Worm (Caenorhabditis elegans) whole organism, young adult: Measurements from ENCODE around the gene F19C6.4.

Source experiments
- B0019.2 ChIP-seq: fragments of 200-800 bp; sonication (Bioruptor generic); conservative IDR thresholded peaks from 2 replicates; pipeline ENCODE4 v1.3.6; 2022; ENCODE audit warnings: missing genetic modification reagents, missing genetic modification characterization, missing compliant biosample characterization
- B0035.1 ChIP-seq: sonication (generic microtip); optimal IDR thresholded peaks from 2 replicates; lab custom pipeline; 2016; ENCODE audit warnings: missing genetic modification characterization, mild to moderate bottlenecking, missing compliant biosample characterization, missing genotype, missing genetic modification reagents
- B0261.1 ChIP-seq: sonication (generic microtip); optimal IDR thresholded peaks from 2 replicates; lab custom pipeline; 2016; ENCODE audit warnings: mild to moderate bottlenecking, missing genetic modification characterization, moderate library complexity, missing compliant biosample characterization
- F33H1.4 ChIP-seq: fragments of 200-800 bp; sonication (Bioruptor generic); IDR thresholded peaks from 2 replicates; pipeline ENCODE4 v1.3.6; 2022; ENCODE audit warnings: missing genetic modification reagents, missing genetic modification characterization, missing compliant biosample characterization
- F37B4.10 ChIP-seq: fragments of 200-800 bp; sonication (Bioruptor generic); IDR thresholded peaks from 2 replicates; pipeline ENCODE4 v1.3.6; 2022; ENCODE audit warnings: missing genetic modification characterization, missing compliant biosample characterization
- F39B2.1 ChIP-seq: fragments of 200-800 bp; sonication (Bioruptor generic); IDR thresholded peaks from 2 replicates; pipeline ENCODE4 v1.3.6; 2022; ENCODE audit warnings: missing genetic modification reagents, missing genetic modification characterization, missing compliant biosample characterization
- F49E8.2 ChIP-seq: sonication (generic microtip); optimal IDR thresholded peaks from 3 replicates; lab custom pipeline; 2017; ENCODE audit warnings: missing genetic modification characterization, mild to moderate bottlenecking, missing compliant biosample characterization, antibody characterized with exemption, moderate library complexity; ENCODE audit not compliant: insufficient read depth
- K12H6.12 ChIP-seq: fragments of 200-800 bp; sonication (Bioruptor generic); optimal IDR thresholded peaks from 2 replicates; lab custom pipeline; 2018; ENCODE audit warnings: mild to moderate bottlenecking, missing genetic modification characterization, missing compliant biosample characterization
- cebp-1 ChIP-seq, 2 experiments: fragments of 200-800 bp in 1 of 2; sonication (Bioruptor generic) in 1 of 2; sonication (generic microtip) in 1 of 2; IDR thresholded peaks in 1 of 2; optimal IDR thresholded peaks in 1 of 2; 2 replicates each; pipeline versions ENCODE4 v1.3.6 to Lab custom; 2017 to 2022; ENCODE audit warnings: missing compliant biosample characterization in 2 of 2, missing genetic modification characterization in 2 of 2, mild to moderate bottlenecking in 1 of 2, missing genetic modification reagents in 1 of 2, moderate library complexity in 1 of 2
- ceh-27 ChIP-seq: fragments of 200-800 bp; sonication (Bioruptor generic); optimal IDR thresholded peaks from 2 replicates; lab custom pipeline; 2018; ENCODE audit warnings: mild to moderate bottlenecking, missing genetic modification characterization, moderate library complexity, missing compliant biosample characterization
- ceh-91 ChIP-seq: fragments of 200-800 bp; sonication (Bioruptor generic); IDR thresholded peaks from 2 replicates; pipeline ENCODE4 v1.3.6; 2022; ENCODE audit warnings: missing genetic modification reagents, missing genetic modification characterization, missing compliant biosample characterization
- die-1 ChIP-seq: sonication (generic microtip); optimal IDR thresholded peaks from 2 replicates; lab custom pipeline; 2016; ENCODE audit warnings: missing genotype, mild to moderate bottlenecking, missing genetic modification characterization, missing compliant biosample characterization
- efl-1 ChIP-seq: fragments of 150-350 bp; optimal IDR thresholded peaks from 2 replicates; lab custom pipeline; 2014; ENCODE audit warnings: missing biosample characterization, missing genetic modification reagents, missing genetic modification characterization
- egrh-3 ChIP-seq: fragments of 200-800 bp; sonication (Bioruptor generic); IDR thresholded peaks from 2 replicates; pipeline ENCODE4 v1.3.6; 2022; ENCODE audit warnings: missing genetic modification reagents, missing genetic modification characterization, missing compliant biosample characterization
- ets-4 ChIP-seq: fragments of 200-800 bp; sonication (Bioruptor generic); optimal IDR thresholded peaks from 2 replicates; lab custom pipeline; 2018; ENCODE audit warnings: mild to moderate bottlenecking, missing genetic modification characterization, missing compliant biosample characterization
- lag-1 ChIP-seq: fragments of 200-800 bp; sonication (Bioruptor generic); IDR thresholded peaks from 2 replicates; pipeline ENCODE4 v1.3.6; 2022; ENCODE audit warnings: missing genetic modification reagents, missing genetic modification characterization, missing compliant biosample characterization
- lir-1 ChIP-seq: fragments of 200-800 bp; sonication (Bioruptor generic); conservative IDR thresholded peaks from 2 replicates; pipeline ENCODE4 v1.3.6; 2022; ENCODE audit warnings: missing genetic modification reagents, missing genetic modification characterization, missing compliant biosample characterization
- lsl-1 ChIP-seq: fragments of 200-800 bp; sonication (Bioruptor generic); optimal IDR thresholded peaks from 2 replicates; lab custom pipeline; 2018; ENCODE audit warnings: mild to moderate bottlenecking, missing genetic modification characterization, moderate library complexity, missing compliant biosample characterization
- lsy-27 ChIP-seq: sonication (generic microtip); optimal IDR thresholded peaks from 2 replicates; lab custom pipeline; 2017; ENCODE audit warnings: missing genetic modification characterization, mild to moderate bottlenecking, missing compliant biosample characterization, antibody characterized with exemption, missing genotype, borderline replicate concordance; ENCODE audit not compliant: insufficient read depth
- madf-10 ChIP-seq: sonication (generic microtip); optimal IDR thresholded peaks from 2 replicates; lab custom pipeline; 2016; ENCODE audit warnings: mild to moderate bottlenecking, missing genetic modification characterization, missing compliant biosample characterization
- madf-3 ChIP-seq: fragments of 200-800 bp; sonication (Bioruptor generic); IDR thresholded peaks from 2 replicates; pipeline ENCODE4 v1.3.6; 2022; ENCODE audit warnings: missing genetic modification reagents, missing genetic modification characterization, missing compliant biosample characterization
- nfya-1 ChIP-seq: sonication (generic microtip); optimal IDR thresholded peaks from 2 replicates; lab custom pipeline; 2017; ENCODE audit warnings: antibody characterized with exemption, missing compliant biosample characterization, missing genetic modification characterization, borderline replicate concordance; ENCODE audit not compliant: insufficient read depth
- nhr-120 ChIP-seq: fragments of 200-800 bp; sonication (Bioruptor generic); IDR thresholded peaks from 2 replicates; pipeline ENCODE4 v1.3.6; 2022; ENCODE audit warnings: missing genetic modification characterization, missing compliant biosample characterization
- nhr-80 ChIP-seq: sonication (generic microtip); optimal IDR thresholded peaks from 2 replicates; lab custom pipeline; 2016; ENCODE audit warnings: missing genetic modification characterization, missing compliant biosample characterization
- pbrm-1 ChIP-seq: fragments of 200-800 bp; sonication (Bioruptor generic); IDR thresholded peaks from 2 replicates; pipeline ENCODE4 v1.3.6; 2022; ENCODE audit warnings: missing genetic modification reagents, missing genetic modification characterization, missing compliant biosample characterization
- snpc-4 ChIP-seq, 5 experiments: fragments of 150-350 bp in 1 of 5; sonication (generic microtip) in 4 of 5; optimal IDR thresholded peaks; 2 replicates each; lab custom pipeline; 2014 to 2018; ENCODE audit warnings: missing genetic modification characterization in 5 of 5, missing biosample characterization in 3 of 5, antibody characterized with exemption in 2 of 5, mild to moderate bottlenecking in 2 of 5, missing compliant biosample characterization in 2 of 5, missing genotype in 2 of 5, moderate library complexity in 2 of 5, missing genetic modification reagents in 1 of 5
- somi-1 ChIP-seq: fragments of 200-800 bp; sonication (Bioruptor generic); optimal IDR thresholded peaks from 2 replicates; lab custom pipeline; 2018; ENCODE audit warnings: mild to moderate bottlenecking, missing genetic modification characterization, missing compliant biosample characterization
- tbp1 ChIP-seq: fragments of 200-800 bp; sonication (Bioruptor generic); optimal IDR thresholded peaks from 2 replicates; lab custom pipeline; 2018; ENCODE audit warnings: mild to moderate bottlenecking, missing genetic modification characterization, missing compliant biosample characterization
- unc-62 ChIP-seq: fragments of 150-350 bp; optimal IDR thresholded peaks from 2 replicates; lab custom pipeline; 2014; ENCODE audit warnings: missing biosample characterization, missing genetic modification reagents, missing genetic modification characterization
- xnd-1 ChIP-seq: sonication (generic microtip); optimal IDR thresholded peaks from 2 replicates; lab custom pipeline; 2016; ENCODE audit warnings: missing genotype, missing genetic modification reagents, missing genetic modification characterization, missing compliant biosample characterization

Gene F19C6.4

DNA sequence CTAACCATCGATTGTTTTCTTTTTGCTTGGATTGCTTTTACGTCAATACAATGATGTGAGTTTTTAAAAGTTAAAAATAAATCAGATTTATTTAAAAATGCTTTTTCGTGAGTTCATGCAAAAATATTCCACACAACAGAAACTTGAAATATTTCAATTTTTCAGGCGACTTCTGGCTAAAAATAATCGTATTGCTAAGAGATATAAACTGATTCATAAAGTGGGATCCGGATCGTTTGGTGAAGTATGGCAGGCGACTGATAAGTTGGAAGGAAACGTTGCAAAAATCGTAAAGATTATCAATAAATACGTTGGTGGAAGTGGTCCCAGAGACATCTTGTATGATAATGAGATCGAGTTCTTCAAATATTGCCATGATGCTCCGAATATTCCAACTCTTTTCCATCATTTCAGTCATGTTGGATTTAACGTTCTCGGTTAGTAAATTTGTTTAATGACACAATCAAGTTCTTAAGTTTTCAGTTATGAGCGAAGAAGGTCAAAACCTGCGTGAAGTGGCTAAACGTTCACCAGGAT, 42.7 kb upstream of the F19C6.4 start, which contains the start of gene ZC373.3:
Gene ZC373.3 (plus strand): TSS at position 51 of the 537 bp plus-strand sequence.
- TF ChIP-seq somi-1 (no peak), nhr-120 (GFP tag; lab: Robert Waterston, UW) (no peak), cebp-1 (GFP tag; IDR thresholded peaks at IDR 0.05; lab: Robert Waterston, UW) (no peak), cebp-1 (tag; optimal IDR thresholded peaks at IDR 0.05; lab: Kevin White, UChicago) (no peak), lsl-1 (GFP tag; lab: Kevin White, UChicago) (no peak), lir-1 (GFP tag; lab: Robert Waterston, UW) (no peak), egrh-3 (GFP tag; lab: Robert Waterston, UW) (no peak), B0261.1 (no peak), nhr-80 (tag; lab: Kevin White, UChicago) (no peak), F49E8.2 (tag; lab: Kevin White, UChicago) (no peak), die-1 (no peak), K12H6.12 (no peak), ets-4 (GFP tag; lab: Kevin White, UChicago) (no peak), F37B4.10 (GFP tag; lab: Robert Waterston, UW) (no peak)

DNA sequence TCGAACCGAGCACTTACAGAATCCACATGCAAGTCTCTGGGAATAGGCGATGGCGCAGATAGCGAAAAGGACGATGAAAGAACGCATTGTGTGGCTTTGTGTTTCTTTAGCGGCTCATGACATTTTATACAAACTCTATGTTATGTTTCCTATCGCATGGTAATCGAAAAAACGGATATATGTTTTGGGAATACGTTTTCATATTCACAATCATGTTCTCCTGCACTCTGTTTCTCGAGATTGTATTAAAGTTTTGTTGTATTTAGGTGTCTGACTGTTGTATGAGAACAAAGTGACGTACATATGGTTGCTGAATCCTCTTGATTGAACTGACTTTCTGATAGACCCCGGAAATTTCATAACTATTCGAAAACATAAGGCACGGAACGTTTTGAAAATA, 40.5 kb upstream of the F19C6.4 start, which contains the start of gene ZC373.2:
Gene ZC373.2 (minus strand): TSS at position 101 of the 400 bp plus-strand sequence.
- TF ChIP-seq madf-10 (tag; lab: Kevin White, UChicago) (no peak), madf-3 (GFP tag; lab: Robert Waterston, UW) (no peak), snpc-4 (GFP tag; optimal IDR thresholded peaks at IDR 0.05; lab: Kevin White, UChicago) (no peak), snpc-4 (tag; optimal IDR thresholded peaks at IDR 0.05; lab: Kevin White, UChicago) (no peak), F39B2.1 (GFP tag; lab: Robert Waterston, UW) (no peak), unc-62 (GFP tag; lab: Kevin White, UChicago) (no peak), lag-1 (GFP tag; lab: Robert Waterston, UW) (no peak)

DNA sequence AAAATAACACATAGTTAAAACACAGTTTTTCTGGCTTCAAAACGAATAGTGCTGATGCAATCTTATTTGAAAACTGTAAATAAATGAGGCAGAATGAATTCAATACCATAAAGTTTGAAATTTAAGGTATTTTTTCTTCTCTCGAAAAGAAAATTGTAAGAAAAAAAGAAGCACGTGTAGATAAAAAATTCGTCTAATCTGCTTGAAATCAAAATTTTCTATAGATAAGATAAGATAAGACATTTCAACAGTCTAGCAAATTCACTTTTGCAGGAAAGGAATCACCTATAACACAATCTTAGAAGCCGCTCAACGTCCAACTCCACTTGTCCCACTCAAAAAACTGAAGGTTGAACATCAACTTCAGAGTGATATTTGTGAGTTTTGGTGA, 36.6 kb upstream of the F19C6.4 start:
- no peak for TF ChIP-seq lsy-27
- no peak for TF ChIP-seq pbrm-1 (GFP tag; lab: Robert Waterston, UW)
- TF ChIP-seq efl-1 (GFP tag; lab: Kevin White, UChicago), result no peak
- TF ChIP-seq ceh-91, result no peak
- TF ChIP-seq ceh-27 (GFP tag; lab: Kevin White, UChicago), result no peak
- TF ChIP-seq xnd-1 (tag; lab: Kevin White, UChicago), result no peak
- no peak for TF ChIP-seq B0019.2 (GFP tag; lab: Robert Waterston, UW)
- TF ChIP-seq, all 124 proteins: peak for 0

DNA sequence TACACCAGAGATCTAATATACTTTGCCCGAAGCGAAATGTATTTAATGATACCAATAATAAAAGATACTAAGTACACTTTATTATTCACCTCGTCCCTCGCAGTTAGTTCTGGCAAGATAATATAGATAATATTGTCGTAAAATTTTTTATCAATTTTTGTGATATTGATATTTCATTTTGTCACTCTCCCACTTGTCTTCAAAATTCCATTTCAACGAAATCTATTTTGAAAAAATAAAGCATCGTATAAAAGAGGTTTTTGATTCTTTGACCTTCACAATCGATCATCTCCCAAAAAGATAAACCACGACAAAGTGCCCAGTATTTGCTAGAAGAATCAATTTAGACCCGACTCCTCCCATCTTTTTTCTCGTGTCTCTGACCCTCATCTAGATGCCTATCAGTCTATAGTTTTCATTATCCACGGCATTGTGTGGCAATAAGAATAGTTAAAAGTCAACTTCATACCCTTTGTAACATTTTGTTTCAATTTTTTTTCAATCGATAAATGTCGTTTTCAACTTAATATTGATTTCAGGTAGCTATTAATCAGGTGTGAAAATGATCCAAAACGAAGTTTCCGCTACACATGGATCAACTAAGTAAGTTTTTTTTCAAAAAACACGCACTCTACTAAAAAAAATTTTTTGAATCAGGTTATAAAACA, 36.1 kb upstream of the F19C6.4 start, which contains the start of gene cbs-1:
Gene cbs-1 (plus strand): TSS at position 534 of the 668 bp plus-strand sequence.
- TF ChIP-seq B0035.1 (tag; lab: Kevin White, UChicago) (no peak), nhr-80 (tag; lab: Kevin White, UChicago) (peak; percentile 9), tbp1 (GFP tag; lab: Kevin White, UChicago) (no peak), F33H1.4 (GFP tag; lab: Robert Waterston, UW) (no peak), nfya-1 (tag; lab: Kevin White, UChicago) (no peak)
